Worm (Caenorhabditis elegans): ENCODE data around the gene cest-33.

Gene cest-33

DNA sequence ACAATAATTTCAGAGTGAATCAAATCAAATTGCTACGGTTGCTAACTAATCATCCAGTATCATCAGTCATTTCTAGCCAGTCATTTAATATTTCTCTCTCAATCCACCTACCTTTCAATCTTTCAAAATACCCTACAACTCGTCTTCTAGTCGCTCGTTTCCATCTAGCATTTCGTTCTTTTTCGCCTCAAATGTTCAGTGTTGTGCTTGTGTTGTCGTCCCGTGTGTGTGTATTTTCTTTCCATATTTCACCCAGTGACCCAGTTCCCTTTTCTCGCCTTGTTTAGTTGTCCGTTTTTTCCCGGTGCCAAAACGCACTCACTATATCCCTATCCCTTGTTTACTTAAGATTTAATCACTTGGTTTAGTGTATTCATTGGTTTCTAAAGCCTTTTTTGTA is 3.8 kb downstream of the cest-33 start:
- TF ChIP-seq Y116A8C.19 (tag; optimal IDR thresholded peaks at IDR 0.05; ENCODE audit: borderline replicate concordance) (no peak), lsy-2 (tag; optimal IDR thresholded peaks at IDR 0.05) (no peak), zip-4 (GFP tag; optimal IDR thresholded peaks at IDR 0.05) (no peak), pqm-1 (tag; optimal IDR thresholded peaks at IDR 0.05) (no peak), lin-39 (tag; optimal IDR thresholded peaks at IDR 0.05) (no peak), jun-1 (tag; optimal IDR thresholded peaks at IDR 0.05) (no peak), mab-9 (GFP tag; IDR thresholded peaks at IDR 0.05) (no peak), blmp-1 (tag; optimal IDR thresholded peaks at IDR 0.05) (no peak), nhr-71 (tag; optimal IDR thresholded peaks at IDR 0.05) (no peak), nhr-47 (tag; optimal IDR thresholded peaks at IDR 0.05) (no peak), snu-23 (GFP tag; optimal IDR thresholded peaks at IDR 0.05) (no peak), irx-1 (tag; optimal IDR thresholded peaks at IDR 0.05) (no peak), nhr-76 (tag; optimal IDR thresholded peaks at IDR 0.05) (no peak), nhr-90 (tag; optimal IDR thresholded peaks at IDR 0.05; ENCODE audit: poor library complexity) (no peak), unc-98 (GFP tag; IDR thresholded peaks at IDR 0.05) (no peak), nhr-28 (tag; optimal IDR thresholded peaks at IDR 0.05) (no peak), nhr-85 (tag) (no peak), elt-3 (tag; optimal IDR thresholded peaks at IDR 0.05) (no peak), elt-2 (tag; optimal IDR thresholded peaks at IDR 0.05) (no peak), lin-13 (GFP tag; optimal IDR thresholded peaks at IDR 0.05) (no peak)

DNA sequence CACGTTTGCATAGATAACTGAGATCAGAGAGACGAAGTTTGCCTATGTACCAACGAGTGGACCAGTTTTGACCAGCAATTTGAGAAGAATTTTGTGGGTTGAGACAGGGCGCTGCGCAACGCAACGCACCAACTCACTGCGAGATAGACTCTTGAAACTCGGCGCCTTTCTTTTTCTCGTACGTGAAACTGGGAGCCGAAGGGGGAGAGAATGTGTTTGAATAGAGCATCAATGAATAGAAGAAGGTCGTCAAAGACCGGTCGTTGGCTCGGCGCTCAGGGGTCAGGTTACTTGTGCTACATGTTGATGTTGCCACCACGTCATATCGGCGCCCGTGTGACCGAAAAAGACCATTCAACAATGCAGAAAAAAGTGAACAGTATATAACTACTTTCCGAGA is 5.9 kb downstream of the cest-33 start:
- TF ChIP-seq lin-14 (GFP tag; optimal IDR thresholded peaks at IDR 0.05) (peak; percentile 45), egl-13 (tag; optimal IDR thresholded peaks at IDR 0.05) (no peak), grh-1 (GFP tag; IDR thresholded peaks at IDR 0.05) (peak; percentile 55; the same call in 1 of the 2 replicates), nhr-77 (tag; optimal IDR thresholded peaks at IDR 0.05) (no peak), rnt-1 (tag; optimal IDR thresholded peaks at IDR 0.05) (no peak), nhr-71 (tag; optimal IDR thresholded peaks at IDR 0.05) (peak; percentile 2), nhr-20 (tag; optimal IDR thresholded peaks at IDR 0.05) (peak; percentile 3), tbx-2 (tag; optimal IDR thresholded peaks at IDR 0.05) (no peak), Y116A8C.19 (tag; optimal IDR thresholded peaks at IDR 0.05; ENCODE audit: borderline replicate concordance) (no peak), nhr-12 (tag; optimal IDR thresholded peaks at IDR 0.05) (no peak), lir-3 (tag; optimal IDR thresholded peaks at IDR 0.05; ENCODE audit: poor library complexity) (no peak), isw-1 (GFP tag; IDR thresholded peaks at IDR 0.05) (no peak), pqm-1 (tag; optimal IDR thresholded peaks at IDR 0.05) (no peak)

DNA sequence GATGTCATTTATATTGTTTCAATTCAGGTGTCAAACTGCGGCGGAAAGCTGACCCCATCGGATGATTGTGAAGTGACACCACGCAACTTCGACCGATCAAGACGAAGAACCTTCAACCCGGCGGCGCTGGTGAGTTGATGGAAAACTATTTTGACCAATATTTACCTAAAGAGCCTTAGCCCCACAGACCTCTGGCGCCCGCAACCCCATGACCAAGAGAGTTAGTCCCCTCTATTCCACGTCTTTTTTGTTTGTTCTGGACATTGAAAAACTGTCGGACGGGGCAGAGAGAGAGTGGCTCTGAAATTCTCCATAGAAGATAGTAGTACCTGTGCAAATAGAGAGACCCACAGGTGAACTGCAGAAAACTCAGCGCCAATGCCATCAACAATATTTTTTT is 6.8 kb downstream of the cest-33 start:
- TF ChIP-seq nhr-19 (GFP tag; conservative IDR thresholded peaks at IDR 0.05) = 0 out of 2 replicates have a peak, but pooled peaks have one; percentile 3
- TF ChIP-seq nhr-76 (tag; optimal IDR thresholded peaks at IDR 0.05) = no peak
- TF ChIP-seq lin-14 (GFP tag; optimal IDR thresholded peaks at IDR 0.05) = peak; percentile 23
- no peak for TF ChIP-seq nhr-28 (tag; optimal IDR thresholded peaks at IDR 0.05)
- no peak for TF ChIP-seq hpl-2 (GFP tag; optimal IDR thresholded peaks at IDR 0.05)
- TF ChIP-seq pqm-1 (tag; optimal IDR thresholded peaks at IDR 0.05) = no peak
- no peak for TF ChIP-seq Y116A8C.19 (tag; optimal IDR thresholded peaks at IDR 0.05; ENCODE audit: borderline replicate concordance)
- TF ChIP-seq lin-13 (GFP tag; optimal IDR thresholded peaks at IDR 0.05) = no peak
- no peak for TF ChIP-seq unc-86 (tag; optimal IDR thresholded peaks at IDR 0.05)
- TF ChIP-seq lsy-2 (tag; optimal IDR thresholded peaks at IDR 0.05) = no peak
- TF ChIP-seq ceh-8 (GFP tag; optimal IDR thresholded peaks at IDR 0.05) = no peak
- no peak for TF ChIP-seq elt-3 (tag; optimal IDR thresholded peaks at IDR 0.05)
- TF ChIP-seq C34B4.2 (tag; optimal IDR thresholded peaks at IDR 0.05) = no peak
- TF ChIP-seq mdl-1 (tag; optimal IDR thresholded peaks at IDR 0.05) = no peak
- no peak for TF ChIP-seq nhr-85 (tag)
- peak; percentile 9 for TF ChIP-seq tbx-2 (tag; optimal IDR thresholded peaks at IDR 0.05)
- TF ChIP-seq fkh-10 (GFP tag; optimal IDR thresholded peaks at IDR 0.05) = no peak
